Worm (Caenorhabditis elegans): ENCODE data around the gene srsx-12.

DNA sequence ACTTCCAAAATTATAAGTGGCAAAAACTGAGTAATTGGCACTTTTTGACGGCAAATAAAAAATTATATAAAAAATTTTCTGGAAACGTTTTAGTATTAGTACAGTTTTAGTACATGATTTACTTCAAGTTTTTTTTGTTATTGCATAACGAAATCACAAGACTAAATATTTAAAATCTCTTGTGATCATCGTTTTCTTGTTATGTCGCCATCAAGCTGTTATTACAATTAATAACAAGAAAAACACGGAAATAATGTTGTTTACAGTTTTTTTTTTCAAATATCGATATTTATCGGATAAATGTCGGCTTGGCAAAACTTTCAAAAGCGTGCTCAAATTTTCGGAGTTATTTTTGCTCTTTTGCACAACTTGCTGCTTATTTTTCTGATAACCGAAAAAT lies 32.1 kb downstream of the srsx-12 start, which contains the start of gene str-209:
- TF ChIP-seq peb-1 (tag; optimal IDR thresholded peaks at IDR 0.05) (no peak), ceh-16 (tag; optimal IDR thresholded peaks at IDR 0.05) (no peak), skn-1 (tag; optimal IDR thresholded peaks at IDR 0.05) (no peak), blmp-1 (tag; optimal IDR thresholded peaks at IDR 0.05; ENCODE audit: insufficient read depth) (no peak), ceh-82 (tag; optimal IDR thresholded peaks at IDR 0.05) (no peak), lin-39 (tag; optimal IDR thresholded peaks at IDR 0.05) (no peak), nhr-77 (tag; optimal IDR thresholded peaks at IDR 0.05) (no peak), dmd-4 (tag; optimal IDR thresholded peaks at IDR 0.05) (no peak), ama-1 (optimal IDR thresholded peaks at IDR 0.05) (no peak), ztf-1 (GFP tag; conservative IDR thresholded peaks at IDR 0.05) (no peak), snpc-4 (tag; optimal IDR thresholded peaks at IDR 0.05) (no peak)
